Worm (Caenorhabditis elegans) whole organism, midembryonic: ENCODE data around the gene cyp-33E1.

Experiments used
- T22C8.4 ChIP-seq: fragments of 200-800 bp; sonication (Bioruptor generic); IDR thresholded peaks from 2 replicates; pipeline ENCODE4 v1.3.6; 2022; ENCODE audit warnings: missing genetic modification characterization, missing compliant biosample characterization
- flt-1 ChIP-seq: fragments of 200-800 bp; sonication (Bioruptor generic); IDR thresholded peaks from 2 replicates; pipeline ENCODE4 v1.3.6; 2022; ENCODE audit warnings: missing genetic modification characterization, missing compliant biosample characterization
- klf-2 ChIP-seq: fragments of 200-800 bp; sonication (Bioruptor generic); conservative IDR thresholded peaks from 2 replicates; pipeline ENCODE4 v1.3.6; 2022; ENCODE audit warnings: missing genetic modification reagents, missing genetic modification characterization, missing compliant biosample characterization
- med-1 ChIP-seq: sonication (generic microtip); optimal IDR thresholded peaks from 2 replicates; lab custom pipeline; 2017; ENCODE audit warnings: missing genetic modification characterization, mild to moderate bottlenecking, missing compliant biosample characterization, antibody characterized with exemption, missing genetic modification reagents; ENCODE audit not compliant: insufficient read depth
- ref-1 ChIP-seq: fragments of 200-800 bp; sonication (Bioruptor generic); conservative IDR thresholded peaks from 2 replicates; pipeline ENCODE4 v1.3.6; 2022; ENCODE audit warnings: missing genetic modification reagents, missing genetic modification characterization, missing compliant biosample characterization
- ztf-29 ChIP-seq: fragments of 200-800 bp; sonication (Bioruptor generic); IDR thresholded peaks from 2 replicates; pipeline ENCODE4 v1.3.6; 2022; ENCODE audit warnings: missing genetic modification reagents, missing genetic modification characterization, missing compliant biosample characterization

- no peak for TF ChIP-seq T22C8.4
- no peak for TF ChIP-seq flt-1 (GFP tag; lab: Robert Waterston, UW)
- TF ChIP-seq ref-1 (GFP tag; lab: Robert Waterston, UW): no peak
- TF ChIP-seq med-1 (GFP tag; lab: Kevin White, UChicago): no peak
- TF ChIP-seq klf-2 (GFP tag; lab: Robert Waterston, UW): no peak
- TF ChIP-seq ztf-29 (GFP tag; lab: Robert Waterston, UW): no peak
Observed at ce11 chrIV:8665778-8666177, 17.4 kb upstream of the cyp-33E1 start.
